Worm (Caenorhabditis elegans) whole organism, young adult: ENCODE results near the gene sid-2.
A peak's percentile ranks its signal among the peaks of the same experiment; 100 is the strongest.

Experiments
- D2030.7 ChIP-seq: fragments of 200-800 bp; sonication (Bioruptor generic); IDR thresholded peaks from 2 replicates; pipeline ENCODE4 v1.3.6; 2022; ENCODE audit warnings: missing genetic modification reagents, missing genetic modification characterization, missing compliant biosample characterization
- F10E7.11 ChIP-seq: sonication (generic microtip); optimal IDR thresholded peaks from 2 replicates; lab custom pipeline; 2017; ENCODE audit warnings: mild to moderate bottlenecking, missing genetic modification characterization, moderate library complexity, missing compliant biosample characterization
- F33H1.4 ChIP-seq: fragments of 200-800 bp; sonication (Bioruptor generic); IDR thresholded peaks from 2 replicates; pipeline ENCODE4 v1.3.6; 2022; ENCODE audit warnings: missing genetic modification reagents, missing genetic modification characterization, missing compliant biosample characterization
- F37B4.10 ChIP-seq: fragments of 200-800 bp; sonication (Bioruptor generic); IDR thresholded peaks from 2 replicates; pipeline ENCODE4 v1.3.6; 2022; ENCODE audit warnings: missing genetic modification characterization, missing compliant biosample characterization
- F57A8.1 ChIP-seq: fragments of 200-800 bp; sonication (Bioruptor generic); optimal IDR thresholded peaks from 2 replicates; lab custom pipeline; 2018; ENCODE audit warnings: mild to moderate bottlenecking, missing genetic modification characterization, moderate library complexity, missing compliant biosample characterization
- ama-1 ChIP-seq, 3 experiments: fragments of 150-350 bp in 1 of 3; sonication (generic microtip) in 2 of 3; optimal IDR thresholded peaks; 2 replicates each; lab custom pipeline; 2014 to 2018; ENCODE audit warnings: missing biosample characterization in 2 of 3, missing genetic modification characterization in 2 of 3, missing genetic modification reagents in 2 of 3
- attf-6 ChIP-seq: fragments of 200-800 bp; sonication (Bioruptor generic); IDR thresholded peaks from 2 replicates; pipeline ENCODE4 v1.3.6; 2022; ENCODE audit warnings: missing genetic modification reagents, missing genetic modification characterization, missing compliant biosample characterization
- bed-2 ChIP-seq: fragments of 200-800 bp; sonication (Bioruptor generic); IDR thresholded peaks from 2 replicates; pipeline ENCODE4 v1.3.6; 2022; ENCODE audit warnings: missing genetic modification reagents, missing genetic modification characterization, missing compliant biosample characterization
- cebp-1 ChIP-seq, 2 experiments: fragments of 200-800 bp in 1 of 2; sonication (Bioruptor generic) in 1 of 2; sonication (generic microtip) in 1 of 2; IDR thresholded peaks in 1 of 2; optimal IDR thresholded peaks in 1 of 2; 2 replicates each; pipeline versions ENCODE4 v1.3.6 to Lab custom; 2017 to 2022; ENCODE audit warnings: missing compliant biosample characterization in 2 of 2, missing genetic modification characterization in 2 of 2, mild to moderate bottlenecking in 1 of 2, missing genetic modification reagents in 1 of 2, moderate library complexity in 1 of 2
- cebp-2 ChIP-seq: fragments of 200-800 bp; sonication (Bioruptor generic); IDR thresholded peaks from 2 replicates; pipeline ENCODE4 v1.3.6; 2022; ENCODE audit warnings: missing genetic modification characterization, missing compliant biosample characterization
- ceh-100 ChIP-seq: fragments of 200-800 bp; sonication (Bioruptor generic); IDR thresholded peaks from 2 replicates; pipeline ENCODE4 v1.3.6; 2022; ENCODE audit warnings: missing genetic modification reagents, missing genetic modification characterization, missing compliant biosample characterization
- ceh-40 ChIP-seq: fragments of 200-800 bp; sonication (Bioruptor generic); IDR thresholded peaks from 2 replicates; pipeline ENCODE4 v1.3.6; 2022; ENCODE audit warnings: missing genetic modification characterization, missing compliant biosample characterization
- die-1 ChIP-seq: sonication (generic microtip); optimal IDR thresholded peaks from 2 replicates; lab custom pipeline; 2016; ENCODE audit warnings: missing genotype, mild to moderate bottlenecking, missing genetic modification characterization, missing compliant biosample characterization
- efl-1 ChIP-seq: fragments of 150-350 bp; optimal IDR thresholded peaks from 2 replicates; lab custom pipeline; 2014; ENCODE audit warnings: missing biosample characterization, missing genetic modification reagents, missing genetic modification characterization
- egl-44 ChIP-seq: fragments of 200-800 bp; sonication (Bioruptor generic); IDR thresholded peaks from 2 replicates; pipeline ENCODE4 v1.3.6; 2022; ENCODE audit warnings: missing genetic modification reagents, missing genetic modification characterization, missing compliant biosample characterization
- egrh-3 ChIP-seq: fragments of 200-800 bp; sonication (Bioruptor generic); IDR thresholded peaks from 2 replicates; pipeline ENCODE4 v1.3.6; 2022; ENCODE audit warnings: missing genetic modification reagents, missing genetic modification characterization, missing compliant biosample characterization
- hmg-1.2 ChIP-seq: fragments of 200-800 bp; sonication (Bioruptor generic); IDR thresholded peaks from 2 replicates; pipeline ENCODE4 v1.3.6; 2022; ENCODE audit warnings: missing genetic modification reagents, missing genetic modification characterization, missing compliant biosample characterization
- hmg-20 ChIP-seq: fragments of 200-800 bp; sonication (Bioruptor generic); IDR thresholded peaks from 2 replicates; pipeline ENCODE4 v1.3.6; 2022; ENCODE audit warnings: missing genetic modification reagents, missing genetic modification characterization, missing compliant biosample characterization
- let-607 ChIP-seq, 2 experiments: fragments of 200-800 bp in 1 of 2; sonication (Bioruptor generic) in 1 of 2; sonication (generic microtip) in 1 of 2; optimal IDR thresholded peaks; 2 replicates each; lab custom pipeline; 2016 to 2018; ENCODE audit warnings: mild to moderate bottlenecking in 2 of 2, missing compliant biosample characterization in 2 of 2, missing genetic modification characterization in 2 of 2, moderate library complexity in 2 of 2, missing genotype in 1 of 2
- lsl-1 ChIP-seq: fragments of 200-800 bp; sonication (Bioruptor generic); optimal IDR thresholded peaks from 2 replicates; lab custom pipeline; 2018; ENCODE audit warnings: mild to moderate bottlenecking, missing genetic modification characterization, moderate library complexity, missing compliant biosample characterization
- madf-10 ChIP-seq: sonication (generic microtip); optimal IDR thresholded peaks from 2 replicates; lab custom pipeline; 2016; ENCODE audit warnings: mild to moderate bottlenecking, missing genetic modification characterization, missing compliant biosample characterization
- madf-6 ChIP-seq: fragments of 200-800 bp; sonication (Bioruptor generic); IDR thresholded peaks from 2 replicates; pipeline ENCODE4 v1.3.6; 2022; ENCODE audit warnings: missing genetic modification reagents, missing genetic modification characterization, missing compliant biosample characterization
- madf-8 ChIP-seq: fragments of 200-800 bp; sonication (Bioruptor generic); conservative IDR thresholded peaks from 2 replicates; pipeline ENCODE4 v1.3.6; 2022; ENCODE audit warnings: missing genetic modification reagents, missing genetic modification characterization, missing compliant biosample characterization
- mcd-1 ChIP-seq: fragments of 200-800 bp; sonication (Bioruptor generic); IDR thresholded peaks from 2 replicates; pipeline ENCODE4 v1.3.6; 2022; ENCODE audit warnings: missing genetic modification reagents, missing genetic modification characterization, missing compliant biosample characterization
- nhr-179 ChIP-seq: sonication (generic microtip); optimal IDR thresholded peaks from 2 replicates; lab custom pipeline; 2016; ENCODE audit warnings: mild to moderate bottlenecking, missing genetic modification characterization, missing compliant biosample characterization
- pbrm-1 ChIP-seq: fragments of 200-800 bp; sonication (Bioruptor generic); IDR thresholded peaks from 2 replicates; pipeline ENCODE4 v1.3.6; 2022; ENCODE audit warnings: missing genetic modification reagents, missing genetic modification characterization, missing compliant biosample characterization
- rcor-1 ChIP-seq: fragments of 200-800 bp; sonication (Bioruptor generic); IDR thresholded peaks from 2 replicates; pipeline ENCODE4 v1.3.6; 2022; ENCODE audit warnings: missing genetic modification reagents, missing genetic modification characterization, missing compliant biosample characterization
- repo-1 ChIP-seq: sonication (generic microtip); optimal IDR thresholded peaks from 2 replicates; lab custom pipeline; 2017; ENCODE audit warnings: mild to moderate bottlenecking, missing genetic modification characterization, missing compliant biosample characterization
- rpc-1 ChIP-seq, 2 experiments: fragments of 150-350 bp in 1 of 2; sonication (generic microtip) in 1 of 2; optimal IDR thresholded peaks; 2 replicates each; lab custom pipeline; 2014 to 2018; ENCODE audit warnings: missing biosample characterization in 1 of 2, missing genetic modification characterization in 1 of 2, missing genetic modification reagents in 1 of 2, missing genotype in 1 of 2
- snpc-3.4 ChIP-seq: sonication (generic microtip); optimal IDR thresholded peaks from 2 replicates; lab custom pipeline; 2017; ENCODE audit warnings: missing genetic modification characterization, mild to moderate bottlenecking, missing compliant biosample characterization, antibody characterized with exemption, moderate library complexity, missing genotype, missing genetic modification reagents
- somi-1 ChIP-seq: fragments of 200-800 bp; sonication (Bioruptor generic); optimal IDR thresholded peaks from 2 replicates; lab custom pipeline; 2018; ENCODE audit warnings: mild to moderate bottlenecking, missing genetic modification characterization, missing compliant biosample characterization
- xnd-1 ChIP-seq: sonication (generic microtip); optimal IDR thresholded peaks from 2 replicates; lab custom pipeline; 2016; ENCODE audit warnings: missing genotype, missing genetic modification reagents, missing genetic modification characterization, missing compliant biosample characterization
- zfh-2 ChIP-seq: fragments of 200-800 bp; sonication (Bioruptor generic); conservative IDR thresholded peaks from 2 replicates; pipeline ENCODE4 v1.3.6; 2022; ENCODE audit warnings: missing genetic modification reagents, missing genetic modification characterization, missing compliant biosample characterization
- ztf-25 ChIP-seq: fragments of 200-800 bp; sonication (Bioruptor generic); IDR thresholded peaks from 2 replicates; pipeline ENCODE4 v1.3.6; 2022; ENCODE audit warnings: missing genetic modification reagents, missing genetic modification characterization, missing compliant biosample characterization
- ztf-26 ChIP-seq: sonication (generic microtip); optimal IDR thresholded peaks from 2 replicates; lab custom pipeline; 2017; ENCODE audit warnings: missing genetic modification characterization, missing compliant biosample characterization
- ztf-28 ChIP-seq: fragments of 200-800 bp; sonication (Bioruptor generic); IDR thresholded peaks from 2 replicates; pipeline ENCODE4 v1.3.6; 2022; ENCODE audit warnings: missing genetic modification reagents, missing genetic modification characterization, missing compliant biosample characterization
- ztf-3 ChIP-seq: fragments of 200-800 bp; sonication (Bioruptor generic); optimal IDR thresholded peaks from 2 replicates; lab custom pipeline; 2018; ENCODE audit warnings: mild to moderate bottlenecking, missing genetic modification characterization, missing compliant biosample characterization

The sid-2 gene

ce11 chrIII:13640003-13640499, 39.2 kb upstream of the sid-2 start:
- TF ChIP-seq efl-1 (GFP tag; lab: Kevin White, UChicago) (no peak), egrh-3 (GFP tag; lab: Robert Waterston, UW) (peak; percentile 21; the same call in 1 of the 2 replicates), zfh-2 (peak; percentile 61), ztf-3 (no peak), die-1 (tag; lab: Kevin White, UChicago) (no peak)

ce11 chrIII:13640869-13641268, 38.4 kb upstream of the sid-2 start:
- peak; percentile 76 for TF ChIP-seq lsl-1
- TF ChIP-seq madf-6 (GFP tag; lab: Robert Waterston, UW): 0 out of 2 replicates have a peak, but pooled peaks have one; percentile 30
- TF ChIP-seq xnd-1 (tag; lab: Kevin White, UChicago): peak; percentile 53
- no peak for TF ChIP-seq F10E7.11
- TF ChIP-seq F33H1.4 (GFP tag; lab: Robert Waterston, UW): peak; percentile 57
- no peak for TF ChIP-seq ztf-26 (tag; lab: Kevin White, UChicago)

- TF ChIP-seq mcd-1 (GFP tag; lab: Robert Waterston, UW) (no peak), lsl-1 (no peak), pbrm-1 (GFP tag; lab: Robert Waterston, UW) (no peak), cebp-1 (GFP tag; IDR thresholded peaks at IDR 0.05; lab: Robert Waterston, UW) (no peak), cebp-1 (tag; optimal IDR thresholded peaks at IDR 0.05; lab: Kevin White, UChicago) (no peak), madf-10 (tag; lab: Kevin White, UChicago) (no peak), ztf-25 (no peak), nhr-179 (tag; lab: Kevin White, UChicago) (no peak), D2030.7 (no peak), egl-44 (GFP tag; lab: Robert Waterston, UW) (no peak), hmg-20 (GFP tag; lab: Robert Waterston, UW) (no peak), ztf-28 (GFP tag; lab: Robert Waterston, UW) (no peak), hmg-1.2 (GFP tag; lab: Robert Waterston, UW) (no peak), ama-1 (optimal IDR thresholded peaks at IDR 0.05; lab: Kevin White, UChicago) (no peak), ama-1 (GFP tag; optimal IDR thresholded peaks at IDR 0.05; lab: Kevin White, UChicago) (no peak), F37B4.10 (no peak), xnd-1 (tag; lab: Kevin White, UChicago) (no peak), ceh-100 (GFP tag; lab: Robert Waterston, UW) (no peak), snpc-3.4 (tag; lab: Kevin White, UChicago) (no peak), F57A8.1 (GFP tag; lab: Kevin White, UChicago) (no peak)
Measured at ce11 chrIII:13641588-13641987, 37.7 kb upstream of the sid-2 start, which contains the start of gene acbp-5. acbp-5 (minus strand) TSS chrIII:13641688.

ce11 chrIII:13642227-13642626, 37.0 kb upstream of the sid-2 start, which contains the start of gene T12D8.10:
T12D8.10 (minus strand) TSS chrIII:13642327.
- no peak for TF ChIP-seq madf-8 (GFP tag; lab: Robert Waterston, UW)
- TF ChIP-seq rcor-1 (GFP tag; lab: Robert Waterston, UW): no peak
- no peak for TF ChIP-seq repo-1 (tag; lab: Kevin White, UChicago)
- TF ChIP-seq D2030.7: no peak
- TF ChIP-seq ceh-40 (GFP tag; lab: Robert Waterston, UW): no peak
- no peak for TF ChIP-seq rpc-1 (optimal IDR thresholded peaks at IDR 0.05; lab: Kevin White, UChicago)
- TF ChIP-seq rpc-1 (tag; optimal IDR thresholded peaks at IDR 0.05; lab: Kevin White, UChicago): no peak
- no peak for TF ChIP-seq F57A8.1 (GFP tag; lab: Kevin White, UChicago)
- TF ChIP-seq attf-6 (GFP tag; lab: Robert Waterston, UW): no peak
- TF ChIP-seq somi-1: no peak
- TF ChIP-seq let-607 (tag; optimal IDR thresholded peaks at IDR 0.05; lab: Kevin White, UChicago): no peak
- no peak for TF ChIP-seq bed-2 (GFP tag; lab: Robert Waterston, UW)
- TF ChIP-seq cebp-2 (GFP tag; lab: Robert Waterston, UW): no peak
